Worm (Caenorhabditis elegans) whole organism, L2 larva: ENCODE data around the gene F59D12.5.

ENCODE experiments used
- C34F6.9 ChIP-seq: fragments of 150-350 bp; optimal IDR thresholded peaks from 2 replicates; lab custom pipeline; 2014; ENCODE audit warnings: missing biosample characterization, missing genetic modification characterization
- F13H6.1 ChIP-seq: sonication (generic microtip); optimal IDR thresholded peaks from 2 replicates; lab custom pipeline; 2016; ENCODE audit warnings: missing genetic modification characterization, missing compliant biosample characterization
- ZK546.5 ChIP-seq: sonication (generic microtip); optimal IDR thresholded peaks from 2 replicates; lab custom pipeline; 2017; ENCODE audit warnings: missing biosample characterization, missing genetic modification characterization
- aly-2 ChIP-seq: fragments of 150-350 bp; optimal IDR thresholded peaks from 2 replicates; lab custom pipeline; 2014; ENCODE audit warnings: missing biosample characterization, missing genetic modification characterization
- ama-1 ChIP-seq: fragments of 150-350 bp; optimal IDR thresholded peaks from 2 replicates; lab custom pipeline; 2018; ENCODE audit warnings: inconsistent platforms
- blmp-1 ChIP-seq: sonication (generic microtip); optimal IDR thresholded peaks from 2 replicates; lab custom pipeline; 2017; ENCODE audit warnings: missing genetic modification characterization, mild to moderate bottlenecking, missing compliant biosample characterization, antibody characterized with exemption, moderate library complexity; ENCODE audit not compliant: insufficient read depth
- ceh-16 ChIP-seq: fragments of 150-350 bp; optimal IDR thresholded peaks from 2 replicates; lab custom pipeline; 2014; ENCODE audit warnings: missing biosample characterization, missing genetic modification characterization
- crh-2 ChIP-seq: sonication (generic microtip); optimal IDR thresholded peaks from 2 replicates; lab custom pipeline; 2017; ENCODE audit warnings: missing biosample characterization, missing genetic modification characterization
- egl-27 ChIP-seq: sonication (generic microtip); optimal IDR thresholded peaks from 3 replicates; lab custom pipeline; 2017; ENCODE audit warnings: missing biosample characterization, missing genetic modification reagents, missing genetic modification characterization
- elt-3 ChIP-seq: sonication (generic microtip); optimal IDR thresholded peaks from 2 replicates; lab custom pipeline; 2017; ENCODE audit warnings: missing biosample characterization, missing genetic modification characterization
- fos-1 ChIP-seq: fragments of 150-350 bp; optimal IDR thresholded peaks from 2 replicates; lab custom pipeline; 2014; ENCODE audit warnings: missing biosample characterization, missing genetic modification characterization
- gmeb-1 ChIP-seq: fragments of 150-350 bp; optimal IDR thresholded peaks from 2 replicates; lab custom pipeline; 2014; ENCODE audit warnings: missing biosample characterization, missing genetic modification characterization
- lin-11 ChIP-seq: fragments of 150-350 bp; sonication (generic microtip); optimal IDR thresholded peaks from 2 replicates; lab custom pipeline; 2014; ENCODE audit warnings: missing biosample characterization, missing genetic modification characterization, inconsistent platforms, mixed read lengths
- lin-13 ChIP-seq: fragments of 150-350 bp; optimal IDR thresholded peaks from 2 replicates; lab custom pipeline; 2014; ENCODE audit warnings: missing biosample characterization, missing genetic modification reagents, missing genetic modification characterization
- lin-39 ChIP-seq: fragments of 150-350 bp; optimal IDR thresholded peaks from 2 replicates; lab custom pipeline; 2014; ENCODE audit warnings: missing biosample characterization, missing genetic modification reagents, missing genetic modification characterization
- lsy-2 ChIP-seq, 2 experiments: fragments of 150-350 bp in 1 of 2; sonication (generic microtip) in 1 of 2; optimal IDR thresholded peaks; 2 replicates each; lab custom pipeline; 2014 to 2017; ENCODE audit warnings: missing biosample characterization in 2 of 2, missing genetic modification characterization in 2 of 2
- mbf-1 ChIP-seq: sonication (generic microtip); optimal IDR thresholded peaks from 2 replicates; lab custom pipeline; 2017; ENCODE audit warnings: missing biosample characterization, missing genetic modification characterization
- mdl-1 ChIP-seq, 2 experiments: fragments of 150-350 bp in 1 of 2; sonication (generic microtip) in 1 of 2; optimal IDR thresholded peaks; 2 replicates each; lab custom pipeline; 2017; ENCODE audit warnings: missing biosample characterization in 2 of 2, missing genetic modification characterization in 2 of 2
- nhr-11 ChIP-seq: fragments of 150-350 bp; optimal IDR thresholded peaks from 2 replicates; lab custom pipeline; 2014; ENCODE audit warnings: missing biosample characterization, missing genetic modification characterization
- nhr-12 ChIP-seq: fragments of 150-350 bp; optimal IDR thresholded peaks from 2 replicates; lab custom pipeline; 2014; ENCODE audit warnings: missing biosample characterization, missing genetic modification characterization
- nhr-129 ChIP-seq: fragments of 150-350 bp; optimal IDR thresholded peaks from 2 replicates; lab custom pipeline; 2014; ENCODE audit warnings: missing biosample characterization, missing genetic modification characterization
- nhr-23 ChIP-seq: fragments of 150-350 bp; optimal IDR thresholded peaks from 2 replicates; lab custom pipeline; 2014; ENCODE audit warnings: missing biosample characterization, missing genetic modification reagents, missing genetic modification characterization
- nhr-25 ChIP-seq: fragments of 150-350 bp; sonication (generic microtip); optimal IDR thresholded peaks from 3 replicates; lab custom pipeline; 2014; ENCODE audit warnings: missing biosample characterization, missing genetic modification characterization
- skn-1 ChIP-seq: sonication (generic microtip); optimal IDR thresholded peaks from 2 replicates; lab custom pipeline; 2017; ENCODE audit warnings: missing biosample characterization, missing genetic modification characterization
- sma-3 ChIP-seq: sonication (generic microtip); optimal IDR thresholded peaks from 2 replicates; lab custom pipeline; 2016; ENCODE audit warnings: missing genetic modification reagents, missing genetic modification characterization, missing compliant biosample characterization
- sma-9 ChIP-seq, 2 experiments: fragments of 150-350 bp in 1 of 2; sonication (generic microtip) in 1 of 2; optimal IDR thresholded peaks; 2 replicates each; lab custom pipeline; 2014 to 2016; ENCODE audit warnings: missing genetic modification characterization in 2 of 2, mild to moderate bottlenecking in 1 of 2, missing biosample characterization in 1 of 2, missing compliant biosample characterization in 1 of 2, missing genetic modification reagents in 1 of 2, moderate library complexity in 1 of 2
- snpc-4 ChIP-seq: fragments of 150-350 bp; optimal IDR thresholded peaks from 2 replicates; lab custom pipeline; 2014; ENCODE audit warnings: missing biosample characterization, missing genetic modification characterization
- unc-39 ChIP-seq: fragments of 150-350 bp; optimal IDR thresholded peaks from 2 replicates; lab custom pipeline; 2014; ENCODE audit warnings: missing biosample characterization, missing genetic modification characterization
- unc-55 ChIP-seq: fragments of 150-350 bp; sonication (generic microtip); optimal IDR thresholded peaks from 3 replicates; lab custom pipeline; 2014; ENCODE audit warnings: missing biosample characterization, missing genetic modification reagents, missing genetic modification characterization
- zag-1 ChIP-seq: fragments of 150-350 bp; optimal IDR thresholded peaks from 2 replicates; lab custom pipeline; 2014; ENCODE audit warnings: missing biosample characterization, missing genetic modification characterization
- ztf-4 ChIP-seq: fragments of 150-350 bp; optimal IDR thresholded peaks from 2 replicates; lab custom pipeline; 2014; ENCODE audit warnings: missing biosample characterization, missing genetic modification characterization

The F59D12.5 gene

ce11 chrX:15647276-15647675 is at the start of gene F59D12.5:
F59D12.5 (minus strand) TSS chrX:15647369.
- TF ChIP-seq C34F6.9 (tag; lab: Kevin White, UChicago): peak; percentile 35
- no peak for TF ChIP-seq nhr-25 (tag; lab: Kevin White, UChicago)
- peak; percentile 1 for TF ChIP-seq sma-9 (GFP tag; optimal IDR thresholded peaks at IDR 0.05; lab: Kevin White, UChicago)
- TF ChIP-seq sma-9 (tag; optimal IDR thresholded peaks at IDR 0.05; lab: Kevin White, UChicago): no peak
- TF ChIP-seq lsy-2 (tag; optimal IDR thresholded peaks at IDR 0.05; lab: Kevin White, UChicago): peak in 1 of 2 experiments; percentile 11
- TF ChIP-seq unc-55 (GFP tag; lab: Kevin White, UChicago): peak; percentile 45

DNA sequence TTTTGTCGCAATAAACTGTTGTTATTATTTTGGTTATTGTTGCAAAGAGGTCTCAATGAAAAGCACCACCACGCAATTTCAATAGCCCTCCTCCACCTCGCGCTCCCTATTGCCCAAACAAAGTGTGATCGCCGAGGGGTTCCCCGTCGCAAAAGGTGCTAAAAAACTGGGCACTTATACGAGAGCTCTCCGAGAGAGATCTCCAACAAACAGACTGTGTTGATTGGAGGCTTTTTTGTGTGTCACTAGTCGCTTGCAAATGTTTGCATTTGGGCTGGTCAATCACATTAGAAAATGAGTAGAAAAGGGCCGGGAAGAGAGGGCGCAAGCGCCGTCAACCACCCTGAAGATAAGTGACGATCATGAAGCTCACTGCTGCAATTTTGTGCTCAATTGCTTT is 49.2 kb upstream of the F59D12.5 start, which contains the start of gene ZK662.2:
Gene ZK662.2 (plus strand): TSS at position 301 of the 400 bp plus-strand sequence.
- TF ChIP-seq snpc-4 (no peak), ama-1 (no peak), nhr-129 (no peak), blmp-1 (tag; lab: Kevin White, UChicago) (no peak), crh-2 (no peak), elt-3 (tag; lab: Kevin White, UChicago) (no peak), unc-39 (tag; lab: Kevin White, UChicago) (no peak), zag-1 (tag; lab: Kevin White, UChicago) (no peak)

ce11 chrX:15693466-15693865 is 46.3 kb upstream of the F59D12.5 start:
- TF ChIP-seq unc-55 (GFP tag; lab: Kevin White, UChicago): no peak
- no peak for TF ChIP-seq aly-2 (tag; lab: Kevin White, UChicago)
- no peak for TF ChIP-seq nhr-23 (tag; lab: Kevin White, UChicago)
- no peak for TF ChIP-seq mdl-1 (tag; optimal IDR thresholded peaks at IDR 0.05; lab: Kevin White, UChicago)
- no peak for TF ChIP-seq nhr-11 (tag; lab: Kevin White, UChicago)
- TF ChIP-seq nhr-129: no peak
- TF ChIP-seq snpc-4: no peak
- no peak for TF ChIP-seq unc-39 (tag; lab: Kevin White, UChicago)
- no peak for TF ChIP-seq F13H6.1 (tag; lab: Kevin White, UChicago)
- no peak for TF ChIP-seq sma-3 (GFP tag; lab: Kevin White, UChicago)
- TF ChIP-seq C34F6.9 (tag; lab: Kevin White, UChicago): no peak
- TF ChIP-seq ceh-16 (tag; lab: Kevin White, UChicago): no peak
- TF ChIP-seq egl-27 (tag; lab: Kevin White, UChicago): no peak
- TF ChIP-seq mbf-1 (tag; lab: Kevin White, UChicago): no peak

DNA sequence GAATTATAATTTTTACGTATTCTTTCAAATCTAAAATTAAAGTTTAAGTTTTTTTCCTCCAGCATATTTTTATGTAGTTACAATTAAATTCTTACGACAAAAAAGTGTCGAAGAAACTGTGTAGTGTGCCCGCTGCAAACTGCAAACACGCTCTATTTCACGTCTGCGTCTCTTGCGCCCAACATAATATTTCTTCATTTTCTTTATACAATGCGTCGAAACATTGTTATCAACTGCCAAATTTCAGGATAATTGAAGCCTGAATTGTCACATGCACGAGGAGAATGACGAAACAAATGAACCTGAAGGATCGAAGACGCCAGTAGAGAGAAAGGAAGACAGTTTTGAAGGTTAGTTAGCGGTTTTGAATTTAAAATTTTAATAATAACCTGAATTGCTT is 42.1 kb upstream of the F59D12.5 start, which contains the start of gene C03H12.1:
Gene C03H12.1 (plus strand): TSS at position 206 of the 400 bp plus-strand sequence.
- TF ChIP-seq egl-27 (tag; lab: Kevin White, UChicago) (no peak), gmeb-1 (peak; percentile 24), crh-2 (peak; percentile 32), nhr-12 (tag; lab: Kevin White, UChicago) (no peak), fos-1 (tag; lab: Kevin White, UChicago) (peak; percentile 39), nhr-129 (peak; percentile 18)

ce11 chrX:15681393-15681792 is 34.2 kb upstream of the F59D12.5 start, which contains the start of gene gpn-1:
gpn-1 (plus strand) TSS chrX:15681693.
- TF ChIP-seq nhr-25 (tag; lab: Kevin White, UChicago) (no peak), ceh-16 (tag; lab: Kevin White, UChicago) (no peak), fos-1 (tag; lab: Kevin White, UChicago) (no peak), mdl-1 (tag; optimal IDR thresholded peaks at IDR 0.05; lab: Kevin White, UChicago) (no peak), lin-13 (GFP tag; lab: Kevin White, UChicago) (no peak), blmp-1 (tag; lab: Kevin White, UChicago) (no peak), ZK546.5 (tag; lab: Kevin White, UChicago) (no peak), nhr-12 (tag; lab: Kevin White, UChicago) (no peak), nhr-23 (tag; lab: Kevin White, UChicago) (no peak), lin-39 (tag; lab: Kevin White, UChicago) (no peak), sma-3 (GFP tag; lab: Kevin White, UChicago) (no peak), ztf-4 (tag; lab: Kevin White, UChicago) (no peak), skn-1 (tag; lab: Kevin White, UChicago) (no peak), lin-11 (no peak), C34F6.9 (tag; lab: Kevin White, UChicago) (no peak), mbf-1 (tag; lab: Kevin White, UChicago) (no peak)
